Fruit fly (Drosophila melanogaster): ENCODE results near the gene twin.

dm6 chr3R:24266786-24267579 lies 45.2 kb upstream of the twin start:
- TF ChIP-seq psq (optimal IDR thresholded peaks at IDR 0.05), result no peak
- no peak for TF ChIP-seq h (optimal IDR thresholded peaks at IDR 0.05)
- TF ChIP-seq ttk (optimal IDR thresholded peaks at IDR 0.05), result no peak
- no peak for TF ChIP-seq insv (optimal IDR thresholded peaks at IDR 0.05)
- TF ChIP-seq Myc (optimal IDR thresholded peaks at IDR 0.05), result no peak
- no peak for TF ChIP-seq Sin3A (optimal IDR thresholded peaks at IDR 0.05)
